Worm (Caenorhabditis elegans) whole organism, L2 larva: Measurements from ENCODE around the gene srh-148.

Source experiments
- C34F6.9 ChIP-seq: fragments of 150-350 bp; optimal IDR thresholded peaks from 2 replicates; lab custom pipeline; 2014; ENCODE audit warnings: missing biosample characterization, missing genetic modification characterization
- R02D3.7 ChIP-seq: fragments of 150-350 bp; optimal IDR thresholded peaks from 2 replicates; lab custom pipeline; 2014; ENCODE audit warnings: missing biosample characterization, missing genetic modification characterization
- Y55F3AM.14 ChIP-seq: fragments of 200-800 bp; sonication (Bioruptor generic); optimal IDR thresholded peaks from 2 replicates; lab custom pipeline; 2018; ENCODE audit warnings: mild to moderate bottlenecking, missing genetic modification characterization, missing compliant biosample characterization
- ZK546.5 ChIP-seq: sonication (generic microtip); optimal IDR thresholded peaks from 2 replicates; lab custom pipeline; 2017; ENCODE audit warnings: missing biosample characterization, missing genetic modification characterization
- alr-1 ChIP-seq: fragments of 150-350 bp; optimal IDR thresholded peaks from 2 replicates; lab custom pipeline; 2014; ENCODE audit warnings: missing biosample characterization, missing genetic modification characterization
- aly-2 ChIP-seq: fragments of 150-350 bp; optimal IDR thresholded peaks from 2 replicates; lab custom pipeline; 2014; ENCODE audit warnings: missing biosample characterization, missing genetic modification characterization
- ceh-16 ChIP-seq: fragments of 150-350 bp; optimal IDR thresholded peaks from 2 replicates; lab custom pipeline; 2014; ENCODE audit warnings: missing biosample characterization, missing genetic modification characterization
- ceh-82 ChIP-seq: fragments of 150-350 bp; optimal IDR thresholded peaks from 2 replicates; lab custom pipeline; 2014; ENCODE audit warnings: missing biosample characterization, missing genetic modification characterization
- dmd-4 ChIP-seq: sonication (generic microtip); optimal IDR thresholded peaks from 2 replicates; lab custom pipeline; 2017; ENCODE audit warnings: missing biosample characterization, missing genetic modification characterization
- egl-27 ChIP-seq: sonication (generic microtip); optimal IDR thresholded peaks from 3 replicates; lab custom pipeline; 2017; ENCODE audit warnings: missing biosample characterization, missing genetic modification reagents, missing genetic modification characterization
- elt-1 ChIP-seq: fragments of 150-350 bp; optimal IDR thresholded peaks from 2 replicates; lab custom pipeline; 2014; ENCODE audit warnings: missing biosample characterization, missing genetic modification characterization
- elt-3 ChIP-seq: sonication (generic microtip); optimal IDR thresholded peaks from 2 replicates; lab custom pipeline; 2017; ENCODE audit warnings: missing biosample characterization, missing genetic modification characterization
- fos-1 ChIP-seq: fragments of 150-350 bp; optimal IDR thresholded peaks from 2 replicates; lab custom pipeline; 2014; ENCODE audit warnings: missing biosample characterization, missing genetic modification characterization
- lin-11 ChIP-seq: fragments of 150-350 bp; sonication (generic microtip); optimal IDR thresholded peaks from 2 replicates; lab custom pipeline; 2014; ENCODE audit warnings: missing biosample characterization, missing genetic modification characterization, inconsistent platforms, mixed read lengths
- lin-13 ChIP-seq: fragments of 150-350 bp; optimal IDR thresholded peaks from 2 replicates; lab custom pipeline; 2014; ENCODE audit warnings: missing biosample characterization, missing genetic modification reagents, missing genetic modification characterization
- lin-39 ChIP-seq: fragments of 150-350 bp; optimal IDR thresholded peaks from 2 replicates; lab custom pipeline; 2014; ENCODE audit warnings: missing biosample characterization, missing genetic modification reagents, missing genetic modification characterization
- mbf-1 ChIP-seq: sonication (generic microtip); optimal IDR thresholded peaks from 2 replicates; lab custom pipeline; 2017; ENCODE audit warnings: missing biosample characterization, missing genetic modification characterization
- mdl-1 ChIP-seq, 2 experiments: fragments of 150-350 bp in 1 of 2; sonication (generic microtip) in 1 of 2; optimal IDR thresholded peaks; 2 replicates each; lab custom pipeline; 2017; ENCODE audit warnings: missing biosample characterization in 2 of 2, missing genetic modification characterization in 2 of 2
- nhr-10 ChIP-seq: sonication (generic microtip); optimal IDR thresholded peaks from 2 replicates; lab custom pipeline; 2017; ENCODE audit warnings: missing biosample characterization, missing genetic modification characterization
- nhr-11 ChIP-seq: fragments of 150-350 bp; optimal IDR thresholded peaks from 2 replicates; lab custom pipeline; 2014; ENCODE audit warnings: missing biosample characterization, missing genetic modification characterization
- nhr-12 ChIP-seq: fragments of 150-350 bp; optimal IDR thresholded peaks from 2 replicates; lab custom pipeline; 2014; ENCODE audit warnings: missing biosample characterization, missing genetic modification characterization
- nhr-129 ChIP-seq: fragments of 150-350 bp; optimal IDR thresholded peaks from 2 replicates; lab custom pipeline; 2014; ENCODE audit warnings: missing biosample characterization, missing genetic modification characterization
- nhr-21 ChIP-seq: fragments of 150-350 bp; optimal IDR thresholded peaks from 2 replicates; lab custom pipeline; 2014; ENCODE audit warnings: missing biosample characterization, missing genetic modification characterization
- nhr-237 ChIP-seq: fragments of 150-350 bp; optimal IDR thresholded peaks from 2 replicates; lab custom pipeline; 2014; ENCODE audit warnings: missing biosample characterization, missing genetic modification characterization
- nhr-25 ChIP-seq: fragments of 150-350 bp; sonication (generic microtip); optimal IDR thresholded peaks from 3 replicates; lab custom pipeline; 2014; ENCODE audit warnings: missing biosample characterization, missing genetic modification characterization
- nhr-6 ChIP-seq: fragments of 150-350 bp; optimal IDR thresholded peaks from 2 replicates; lab custom pipeline; 2014; ENCODE audit warnings: missing biosample characterization, missing genetic modification characterization
- nhr-77 ChIP-seq: fragments of 150-350 bp; optimal IDR thresholded peaks from 2 replicates; lab custom pipeline; 2014; ENCODE audit warnings: missing biosample characterization, missing genetic modification characterization
- peb-1 ChIP-seq: fragments of 150-350 bp; optimal IDR thresholded peaks from 2 replicates; lab custom pipeline; 2014; ENCODE audit warnings: missing biosample characterization, missing genetic modification characterization
- sem-4 ChIP-seq: fragments of 150-350 bp; optimal IDR thresholded peaks from 2 replicates; lab custom pipeline; 2014; ENCODE audit warnings: missing biosample characterization, missing genetic modification reagents, missing genetic modification characterization
- skn-1 ChIP-seq: sonication (generic microtip); optimal IDR thresholded peaks from 2 replicates; lab custom pipeline; 2017; ENCODE audit warnings: missing biosample characterization, missing genetic modification characterization
- sma-3 ChIP-seq: sonication (generic microtip); optimal IDR thresholded peaks from 2 replicates; lab custom pipeline; 2016; ENCODE audit warnings: missing genetic modification reagents, missing genetic modification characterization, missing compliant biosample characterization
- sma-9 ChIP-seq, 2 experiments: fragments of 150-350 bp in 1 of 2; sonication (generic microtip) in 1 of 2; optimal IDR thresholded peaks; 2 replicates each; lab custom pipeline; 2014 to 2016; ENCODE audit warnings: missing genetic modification characterization in 2 of 2, mild to moderate bottlenecking in 1 of 2, missing biosample characterization in 1 of 2, missing compliant biosample characterization in 1 of 2, missing genetic modification reagents in 1 of 2, moderate library complexity in 1 of 2
- snpc-4 ChIP-seq: fragments of 150-350 bp; optimal IDR thresholded peaks from 2 replicates; lab custom pipeline; 2014; ENCODE audit warnings: missing biosample characterization, missing genetic modification characterization
- unc-39 ChIP-seq: fragments of 150-350 bp; optimal IDR thresholded peaks from 2 replicates; lab custom pipeline; 2014; ENCODE audit warnings: missing biosample characterization, missing genetic modification characterization
- unc-55 ChIP-seq: fragments of 150-350 bp; sonication (generic microtip); optimal IDR thresholded peaks from 3 replicates; lab custom pipeline; 2014; ENCODE audit warnings: missing biosample characterization, missing genetic modification reagents, missing genetic modification characterization
- unc-62 ChIP-seq: fragments of 150-350 bp; optimal IDR thresholded peaks from 2 replicates; lab custom pipeline; 2014; ENCODE audit warnings: missing biosample characterization, missing genetic modification reagents, missing genetic modification characterization
- ztf-1 ChIP-seq: fragments of 200-800 bp; sonication (Bioruptor generic); conservative IDR thresholded peaks from 2 replicates; pipeline ENCODE4 v1.3.6; 2022; ENCODE audit warnings: missing genetic modification characterization, missing compliant biosample characterization
- ztf-11 ChIP-seq: sonication (generic microtip); optimal IDR thresholded peaks from 2 replicates; lab custom pipeline; 2017; ENCODE audit warnings: missing biosample characterization, missing genetic modification characterization
- ztf-4 ChIP-seq: fragments of 150-350 bp; optimal IDR thresholded peaks from 2 replicates; lab custom pipeline; 2014; ENCODE audit warnings: missing biosample characterization, missing genetic modification characterization

srh-148 gene

DNA sequence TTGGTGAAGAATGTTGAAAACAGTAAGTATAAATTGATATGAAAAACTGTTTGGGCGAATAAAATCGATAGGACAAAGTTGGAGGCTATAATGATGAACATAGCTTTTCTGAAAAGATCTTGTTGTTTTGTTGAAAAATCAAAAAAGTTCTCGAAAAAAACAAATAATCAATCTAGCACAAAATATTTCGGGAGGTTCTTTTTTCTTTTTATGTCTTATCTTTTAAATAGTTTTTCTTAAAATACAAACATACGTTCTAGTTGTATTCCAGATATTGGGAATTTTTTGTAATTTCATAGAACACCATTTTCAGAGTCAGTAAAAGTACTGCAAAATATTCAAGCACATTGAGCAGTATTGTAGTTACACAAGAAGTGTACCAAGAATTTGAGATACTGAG, 28.3 kb downstream of the srh-148 start, which contains the start of gene srbc-55:
Gene srbc-55, minus strand, starts transcription at position 101 of the 400 bp plus-strand sequence.
- TF ChIP-seq nhr-6 (tag; lab: Kevin White, UChicago), result no peak
- no peak for TF ChIP-seq lin-11 (tag; lab: Kevin White, UChicago)
- no peak for TF ChIP-seq snpc-4 (tag; lab: Kevin White, UChicago)
- TF ChIP-seq dmd-4, result no peak
- TF ChIP-seq unc-62 (GFP tag; lab: Kevin White, UChicago), result no peak
- no peak for TF ChIP-seq lin-13 (GFP tag; lab: Kevin White, UChicago)
- TF ChIP-seq nhr-21 (tag; lab: Kevin White, UChicago), result no peak
- no peak for TF ChIP-seq aly-2 (tag; lab: Kevin White, UChicago)
- no peak for TF ChIP-seq ceh-16 (tag; lab: Kevin White, UChicago)
- no peak for TF ChIP-seq nhr-25 (tag; lab: Kevin White, UChicago)
- no peak for TF ChIP-seq elt-3 (tag; lab: Kevin White, UChicago)
- TF ChIP-seq alr-1 (tag; lab: Kevin White, UChicago), result no peak
- TF ChIP-seq peb-1 (tag; lab: Kevin White, UChicago), result no peak
- TF ChIP-seq unc-39 (tag; lab: Kevin White, UChicago), result no peak
- no peak for TF ChIP-seq Y55F3AM.14 (GFP tag; lab: Kevin White, UChicago)
- TF ChIP-seq ztf-1 (GFP tag; lab: Robert Waterston, UW), result no peak
- no peak for TF ChIP-seq R02D3.7 (tag; lab: Kevin White, UChicago)

DNA sequence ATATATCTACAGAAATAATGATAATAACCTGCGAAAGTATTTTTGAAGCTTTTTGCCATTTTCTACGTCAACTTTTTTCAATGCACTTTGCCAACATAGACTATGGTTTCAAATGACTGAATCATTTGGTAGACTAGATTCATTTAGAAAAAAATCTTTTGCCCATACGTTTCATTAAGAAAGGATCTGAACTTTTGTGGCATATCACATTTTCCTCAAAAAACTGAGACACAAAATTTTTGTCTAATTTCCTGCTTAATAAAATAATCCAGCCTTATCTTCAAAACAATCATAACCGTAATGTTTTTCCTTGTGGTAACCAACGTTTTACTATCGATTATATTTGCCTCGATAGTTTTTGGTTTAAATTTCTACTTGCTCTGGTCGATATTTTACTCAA, 32.1 kb downstream of the srh-148 start, which contains the start of gene srbc-51:
Gene srbc-51, plus strand, starts transcription at position 301 of the 400 bp plus-strand sequence.
- no peak for TF ChIP-seq nhr-10 (tag; lab: Kevin White, UChicago)
- TF ChIP-seq nhr-25 (tag; lab: Kevin White, UChicago), result no peak
- TF ChIP-seq R02D3.7 (tag; lab: Kevin White, UChicago), result no peak
- no peak for TF ChIP-seq ztf-4 (tag; lab: Kevin White, UChicago)
- no peak for TF ChIP-seq sma-9 (GFP tag; optimal IDR thresholded peaks at IDR 0.05; lab: Kevin White, UChicago)
- TF ChIP-seq sma-9 (tag; optimal IDR thresholded peaks at IDR 0.05; lab: Kevin White, UChicago), result no peak
- TF ChIP-seq ztf-1 (GFP tag; lab: Robert Waterston, UW), result no peak
- TF ChIP-seq ztf-11 (tag; lab: Kevin White, UChicago), result no peak
- no peak for TF ChIP-seq ceh-82
- TF ChIP-seq aly-2 (tag; lab: Kevin White, UChicago), result no peak
- TF ChIP-seq lin-39, result no peak
- no peak for TF ChIP-seq elt-1 (tag; lab: Kevin White, UChicago)
- no peak for TF ChIP-seq sem-4
- no peak for TF ChIP-seq nhr-6 (tag; lab: Kevin White, UChicago)
- TF ChIP-seq unc-62 (GFP tag; lab: Kevin White, UChicago), result no peak
- TF ChIP-seq, all 48 proteins: peak for 0

DNA sequence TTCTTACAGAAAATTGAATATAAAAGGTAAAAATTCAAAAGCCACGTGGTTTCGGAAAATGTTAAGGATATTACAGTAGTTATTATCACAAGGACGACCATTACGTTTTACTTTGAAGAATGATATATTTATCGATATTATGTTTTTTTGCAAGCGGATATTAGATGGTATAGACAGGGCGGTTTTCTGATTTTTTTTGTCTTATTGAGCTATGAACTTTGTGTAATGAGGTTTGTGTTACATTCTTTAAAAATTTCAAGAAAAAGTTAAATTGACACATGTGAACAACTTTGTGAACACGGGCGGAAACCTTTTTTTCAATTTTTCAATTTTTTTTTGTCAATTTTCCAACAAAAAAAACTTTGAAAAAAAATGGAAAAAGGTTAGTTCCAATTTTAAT, 33.3 kb downstream of the srh-148 start, which contains the start of gene srbc-50:
Gene srbc-50, minus strand, starts transcription at position 101 of the 400 bp plus-strand sequence.
- TF ChIP-seq nhr-11 (tag; lab: Kevin White, UChicago), result no peak
- no peak for TF ChIP-seq fos-1
- TF ChIP-seq unc-55 (GFP tag; lab: Kevin White, UChicago), result no peak
- TF ChIP-seq nhr-129 (tag; lab: Kevin White, UChicago), result no peak
- TF ChIP-seq nhr-21 (tag; lab: Kevin White, UChicago), result no peak
- TF ChIP-seq unc-39 (tag; lab: Kevin White, UChicago), result no peak
- TF ChIP-seq egl-27 (tag; lab: Kevin White, UChicago), result no peak
- TF ChIP-seq nhr-12 (tag; lab: Kevin White, UChicago), result no peak
- TF ChIP-seq mdl-1 (tag; optimal IDR thresholded peaks at IDR 0.05; lab: Kevin White, UChicago), result no peak
- no peak for TF ChIP-seq nhr-25 (tag; lab: Kevin White, UChicago)
- no peak for TF ChIP-seq ztf-1 (GFP tag; lab: Robert Waterston, UW)
- no peak for TF ChIP-seq C34F6.9 (tag; lab: Kevin White, UChicago)
- TF ChIP-seq nhr-6 (tag; lab: Kevin White, UChicago), result no peak
- TF ChIP-seq elt-1 (tag; lab: Kevin White, UChicago), result no peak
- TF ChIP-seq sma-3 (GFP tag; lab: Kevin White, UChicago), result no peak
- TF ChIP-seq nhr-10 (tag; lab: Kevin White, UChicago), result no peak

DNA sequence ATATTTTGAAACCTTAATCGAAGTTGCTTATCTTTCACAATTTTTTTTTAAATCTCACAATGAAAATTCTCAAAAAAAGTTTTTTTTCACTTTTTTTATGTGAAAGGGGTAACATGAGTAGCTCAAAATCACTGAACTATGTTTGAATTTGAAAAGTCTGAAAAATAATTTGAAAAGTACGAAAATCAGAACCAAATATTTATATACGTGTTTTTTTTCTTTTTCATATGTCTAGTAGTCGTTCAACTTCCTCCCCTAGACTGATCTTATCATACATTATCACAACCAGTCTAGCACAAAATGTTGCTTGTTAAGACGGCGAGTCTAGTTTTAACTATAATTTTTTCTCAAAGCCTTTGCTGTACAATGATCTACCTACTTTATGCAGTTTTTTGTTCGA, 36.8 kb downstream of the srh-148 start, which contains the start of gene srbc-49:
Gene srbc-49, plus strand, starts transcription at position 301 of the 400 bp plus-strand sequence.
- TF ChIP-seq nhr-237 (no peak), nhr-21 (tag; lab: Kevin White, UChicago) (no peak), elt-1 (tag; lab: Kevin White, UChicago) (no peak), nhr-25 (tag; lab: Kevin White, UChicago) (no peak), ceh-16 (tag; lab: Kevin White, UChicago) (no peak), Y55F3AM.14 (GFP tag; lab: Kevin White, UChicago) (no peak), sma-9 (GFP tag; optimal IDR thresholded peaks at IDR 0.05; lab: Kevin White, UChicago) (no peak), sma-9 (tag; optimal IDR thresholded peaks at IDR 0.05; lab: Kevin White, UChicago) (no peak), nhr-129 (tag; lab: Kevin White, UChicago) (no peak), ztf-1 (GFP tag; lab: Robert Waterston, UW) (no peak), nhr-12 (tag; lab: Kevin White, UChicago) (no peak), unc-62 (GFP tag; lab: Kevin White, UChicago) (no peak), egl-27 (tag; lab: Kevin White, UChicago) (no peak), peb-1 (tag; lab: Kevin White, UChicago) (no peak), ZK546.5 (tag; lab: Kevin White, UChicago) (no peak), sma-3 (GFP tag; lab: Kevin White, UChicago) (no peak), nhr-6 (tag; lab: Kevin White, UChicago) (no peak), mbf-1 (tag; lab: Kevin White, UChicago) (no peak), unc-55 (GFP tag; lab: Kevin White, UChicago) (no peak), nhr-77 (tag; lab: Kevin White, UChicago) (no peak), skn-1 (tag; lab: Kevin White, UChicago) (no peak)
